Fruit fly (Drosophila melanogaster) whole organism, embryonic: Measurements from ENCODE around the gene Slu7.

ENCODE experiments used
- Antp ChIP-seq: fragments of 200-800 bp; sonication (Bioruptor generic); optimal IDR thresholded peaks from 3 replicates; lab custom pipeline; 2016; ENCODE audit warnings: missing biosample characterization, missing genetic modification characterization
- CG11456 ChIP-seq: fragments of 200-800 bp; sonication (Bioruptor generic); IDR thresholded peaks from 3 replicates; pipeline ENCODE4 v1.3.6; 2022; ENCODE audit warnings: missing biosample characterization, missing genetic modification characterization
- CG11696 ChIP-seq: fragments of 200-800 bp; sonication (Bioruptor generic); IDR thresholded peaks from 2 replicates; pipeline ENCODE4 v1.3.6; 2022; ENCODE audit warnings: missing biosample characterization, missing genetic modification characterization
- CG13424 ChIP-seq: fragments of 200-800 bp; sonication (Bioruptor generic); optimal IDR thresholded peaks from 2 replicates; lab custom pipeline; 2019; ENCODE audit warnings: missing biosample characterization, mild to moderate bottlenecking, missing genetic modification characterization, moderate library complexity
- CG17385 ChIP-seq: fragments of 200-800 bp; sonication (Bioruptor generic); optimal IDR thresholded peaks from 3 replicates; lab custom pipeline; 2018; ENCODE audit warnings: missing biosample characterization, mild to moderate bottlenecking, missing genetic modification characterization
- CG2129 ChIP-seq: fragments of 200-800 bp; sonication (Bioruptor generic); IDR thresholded peaks from 2 replicates; pipeline ENCODE4 v1.3.6; 2022; ENCODE audit warnings: missing biosample characterization, missing genetic modification characterization; ENCODE audit not compliant: partially characterized antibody
- CG30020 ChIP-seq: fragments of 200-800 bp; optimal IDR thresholded peaks from 2 replicates; lab custom pipeline; 2019; ENCODE audit warnings: missing biosample characterization, mild to moderate bottlenecking, missing genetic modification characterization, moderate library complexity
- CG4617 ChIP-seq: fragments of 200-800 bp; sonication (Bioruptor generic); optimal IDR thresholded peaks from 3 replicates; lab custom pipeline; 2016; ENCODE audit warnings: missing biosample characterization, missing genetic modification characterization, borderline replicate concordance
- CG6791 ChIP-seq: fragments of 200-800 bp; sonication (Bioruptor generic); IDR thresholded peaks from 3 replicates; pipeline ENCODE4 v1.3.6; 2022; ENCODE audit warnings: missing biosample characterization, missing genetic modification characterization; ENCODE audit not compliant: partially characterized antibody
- CG7271 ChIP-seq: fragments of 200-800 bp; sonication (Bioruptor generic); optimal IDR thresholded peaks from 2 replicates; lab custom pipeline; 2018; ENCODE audit warnings: missing biosample characterization, mild to moderate bottlenecking, missing genetic modification characterization, moderate library complexity
- CG8281 ChIP-seq: fragments of 200-800 bp; sonication (Bioruptor generic); optimal IDR thresholded peaks from 2 replicates; lab custom pipeline; 2018; ENCODE audit warnings: missing biosample characterization, mild to moderate bottlenecking, missing genetic modification characterization, moderate library complexity
- CG9437 ChIP-seq: fragments of 200-800 bp; sonication (Bioruptor generic); optimal IDR thresholded peaks from 2 replicates; lab custom pipeline; 2018; ENCODE audit warnings: missing biosample characterization, mild to moderate bottlenecking, missing genetic modification characterization
- CG9609 ChIP-seq: fragments of 200-800 bp; sonication (Bioruptor generic); optimal IDR thresholded peaks from 3 replicates; lab custom pipeline; 2016; ENCODE audit warnings: missing biosample characterization, missing genetic modification characterization
- Camta ChIP-seq: fragments of 200-800 bp; sonication (Bioruptor generic); optimal IDR thresholded peaks from 2 replicates; lab custom pipeline; 2016; ENCODE audit warnings: missing biosample characterization, missing genetic modification characterization
- Dad ChIP-seq: fragments of 200-800 bp; sonication (Bioruptor generic); optimal IDR thresholded peaks from 3 replicates; lab custom pipeline; 2016; ENCODE audit warnings: missing biosample characterization, missing genetic modification characterization
- Doc3 ChIP-seq: fragments of 200-800 bp; sonication (Bioruptor generic); IDR thresholded peaks from 3 replicates; pipeline ENCODE4 v1.3.6; 2022; ENCODE audit warnings: missing biosample characterization, missing genetic modification characterization; ENCODE audit not compliant: partially characterized antibody
- Ets97D ChIP-seq: fragments of 200-800 bp; sonication (Bioruptor generic); optimal IDR thresholded peaks from 3 replicates; lab custom pipeline; 2016; ENCODE audit warnings: missing biosample characterization, missing genetic modification characterization
- HLH54F ChIP-seq: fragments of 200-800 bp; sonication (Bioruptor generic); optimal IDR thresholded peaks from 3 replicates; lab custom pipeline; 2016; ENCODE audit warnings: missing biosample characterization, missing genetic modification characterization
- Hr3 ChIP-seq: fragments of 200-800 bp; sonication (Bioruptor generic); optimal IDR thresholded peaks from 3 replicates; lab custom pipeline; 2016; ENCODE audit warnings: missing biosample characterization, missing genetic modification characterization
- Hr39 ChIP-seq: fragments of >200 bp; optimal IDR thresholded peaks from 2 replicates; lab custom pipeline; 2017
- Kr ChIP-seq: fragments of 200-800 bp; sonication (Bioruptor generic); optimal IDR thresholded peaks from 2 replicates; lab custom pipeline; 2017; ENCODE audit warnings: missing biosample characterization, mild to moderate bottlenecking, missing genetic modification characterization
- Med ChIP-seq: fragments of 200-800 bp; sonication (Bioruptor generic); peaks from one replicate; lab custom pipeline; 2016; ENCODE audit warnings: missing biosample characterization, missing genetic modification characterization, mild to moderate bottlenecking, inconsistent platforms, moderate library complexity
- Myb ChIP-seq: fragments of 200-800 bp; sonication (Bioruptor generic); optimal IDR thresholded peaks from 2 replicates; lab custom pipeline; 2016; ENCODE audit warnings: missing biosample characterization, missing genetic modification characterization
- Nf-YB ChIP-seq: fragments of 200-800 bp; sonication (Bioruptor generic); optimal IDR thresholded peaks from 3 replicates; lab custom pipeline; 2019; ENCODE audit warnings: missing biosample characterization, mild to moderate bottlenecking, missing genetic modification characterization, moderate library complexity
- Sin3A ChIP-seq: fragments of >200 bp; optimal IDR thresholded peaks from 2 replicates; lab custom pipeline; 2018
- Sry-δ ChIP-seq: fragments of 200-800 bp; sonication (Bioruptor generic); optimal IDR thresholded peaks from 2 replicates; lab custom pipeline; 2016; ENCODE audit warnings: missing biosample characterization, missing genetic modification characterization
- ac ChIP-seq: fragments of 200-800 bp; sonication (Bioruptor generic); optimal IDR thresholded peaks from 3 replicates; lab custom pipeline; 2017; ENCODE audit warnings: missing biosample characterization, mild to moderate bottlenecking, missing genetic modification characterization
- amos ChIP-seq: fragments of 200-800 bp; sonication (Bioruptor generic); IDR thresholded peaks from 2 replicates; pipeline ENCODE4 v1.3.6; 2022; ENCODE audit warnings: missing biosample characterization, missing genetic modification characterization; ENCODE audit not compliant: partially characterized antibody
- bigmax ChIP-seq: fragments of 200-800 bp; sonication (Bioruptor generic); optimal IDR thresholded peaks from 2 replicates; lab custom pipeline; 2018; ENCODE audit warnings: missing biosample characterization, mild to moderate bottlenecking, missing genetic modification characterization
- br ChIP-seq: fragments of >200 bp; optimal IDR thresholded peaks from 2 replicates; lab custom pipeline; 2017
- cad ChIP-seq: fragments of >200 bp; optimal IDR thresholded peaks from 2 replicates; lab custom pipeline; 2017; ENCODE audit warnings: missing biosample characterization, missing genetic modification characterization
- crc ChIP-seq: fragments of 200-800 bp; sonication (Bioruptor generic); optimal IDR thresholded peaks from 2 replicates; lab custom pipeline; 2016; ENCODE audit warnings: missing biosample characterization, missing genetic modification characterization
- esg ChIP-seq: fragments of 200-800 bp; sonication (Bioruptor generic); conservative IDR thresholded peaks from 2 replicates; pipeline ENCODE4 v1.3.6; 2022; ENCODE audit warnings: missing biosample characterization, missing genetic modification characterization
- fu2 ChIP-seq: fragments of 200-800 bp; sonication (Bioruptor generic); optimal IDR thresholded peaks from 2 replicates; lab custom pipeline; 2016; ENCODE audit warnings: missing biosample characterization, missing genetic modification characterization
- gce ChIP-seq: fragments of 200-800 bp; sonication (Bioruptor generic); IDR thresholded peaks from 3 replicates; pipeline ENCODE4 v1.3.6; 2022; ENCODE audit warnings: missing biosample characterization, missing genetic modification characterization
- gsb-n ChIP-seq: fragments of 200-800 bp; sonication (Bioruptor generic); optimal IDR thresholded peaks from 3 replicates; lab custom pipeline; 2018; ENCODE audit warnings: missing biosample characterization, mild to moderate bottlenecking, missing genetic modification characterization
- jumu ChIP-seq: fragments of 200-800 bp; sonication (Bioruptor generic); optimal IDR thresholded peaks from 3 replicates; lab custom pipeline; 2016; ENCODE audit warnings: missing biosample characterization, missing genetic modification characterization
- kni ChIP-seq: fragments of 200-800 bp; sonication (Bioruptor generic); optimal IDR thresholded peaks from 3 replicates; lab custom pipeline; 2017; ENCODE audit warnings: mild to moderate bottlenecking, missing biosample characterization, missing genetic modification reagents, missing genetic modification characterization
- mirr ChIP-seq: fragments of 200-800 bp; sonication (Bioruptor generic); optimal IDR thresholded peaks from 3 replicates; lab custom pipeline; 2018; ENCODE audit warnings: missing biosample characterization, mild to moderate bottlenecking, missing genetic modification characterization
- nmo ChIP-seq: fragments of 200-800 bp; sonication (Bioruptor generic); optimal IDR thresholded peaks from 2 replicates; lab custom pipeline; 2018; ENCODE audit warnings: missing biosample characterization, mild to moderate bottlenecking, missing genetic modification characterization, moderate library complexity
- oc ChIP-seq: fragments of 200-800 bp; sonication (Bioruptor generic); optimal IDR thresholded peaks from 2 replicates; lab custom pipeline; 2018; ENCODE audit warnings: missing biosample characterization, mild to moderate bottlenecking, missing genetic modification characterization, moderate library complexity
- pzg ChIP-seq: fragments of 200-800 bp; sonication (Bioruptor generic); optimal IDR thresholded peaks from 3 replicates; lab custom pipeline; 2018; ENCODE audit warnings: missing biosample characterization, mild to moderate bottlenecking, missing genetic modification characterization, moderate library complexity
- sc ChIP-seq, 3 experiments: fragments of >200 bp in 2 of 3; fragments of 200-800 bp in 1 of 3; sonication (Bioruptor generic) in 1 of 3; optimal IDR thresholded peaks; 2 replicates in 2 of 3; 3 replicates in 1 of 3; lab custom pipeline; 2017; ENCODE audit warnings: mild to moderate bottlenecking in 1 of 3, missing biosample characterization in 1 of 3, missing genetic modification characterization in 1 of 3, missing genetic modification reagents in 1 of 3
- shn ChIP-seq: fragments of 200-800 bp; sonication (Bioruptor generic); optimal IDR thresholded peaks from 3 replicates; lab custom pipeline; 2016; ENCODE audit warnings: missing biosample characterization, missing genetic modification characterization
- slbo ChIP-seq: fragments of 200-800 bp; sonication (Bioruptor generic); IDR thresholded peaks from 2 replicates; pipeline ENCODE4 v1.3.6; 2022; ENCODE audit warnings: missing biosample characterization, missing genetic modification characterization
- slp2 ChIP-seq: fragments of 200-800 bp; sonication (Bioruptor generic); optimal IDR thresholded peaks from 2 replicates; lab custom pipeline; 2016; ENCODE audit warnings: missing biosample characterization, missing genetic modification characterization
- ssp ChIP-seq: fragments of 200-800 bp; sonication (Bioruptor generic); IDR thresholded peaks from 2 replicates; pipeline ENCODE4 v1.3.6; 2022; ENCODE audit warnings: missing biosample characterization, missing genetic modification characterization
- tgo ChIP-seq: fragments of 200-800 bp; sonication (Bioruptor generic); IDR thresholded peaks from 3 replicates; pipeline ENCODE4 v1.3.6; 2022; ENCODE audit warnings: missing biosample characterization, missing genetic modification characterization
- trh ChIP-seq: fragments of 200-800 bp; sonication (Bioruptor generic); optimal IDR thresholded peaks from 2 replicates; lab custom pipeline; 2016; ENCODE audit warnings: missing biosample characterization, missing genetic modification characterization

Gene Slu7

DNA sequence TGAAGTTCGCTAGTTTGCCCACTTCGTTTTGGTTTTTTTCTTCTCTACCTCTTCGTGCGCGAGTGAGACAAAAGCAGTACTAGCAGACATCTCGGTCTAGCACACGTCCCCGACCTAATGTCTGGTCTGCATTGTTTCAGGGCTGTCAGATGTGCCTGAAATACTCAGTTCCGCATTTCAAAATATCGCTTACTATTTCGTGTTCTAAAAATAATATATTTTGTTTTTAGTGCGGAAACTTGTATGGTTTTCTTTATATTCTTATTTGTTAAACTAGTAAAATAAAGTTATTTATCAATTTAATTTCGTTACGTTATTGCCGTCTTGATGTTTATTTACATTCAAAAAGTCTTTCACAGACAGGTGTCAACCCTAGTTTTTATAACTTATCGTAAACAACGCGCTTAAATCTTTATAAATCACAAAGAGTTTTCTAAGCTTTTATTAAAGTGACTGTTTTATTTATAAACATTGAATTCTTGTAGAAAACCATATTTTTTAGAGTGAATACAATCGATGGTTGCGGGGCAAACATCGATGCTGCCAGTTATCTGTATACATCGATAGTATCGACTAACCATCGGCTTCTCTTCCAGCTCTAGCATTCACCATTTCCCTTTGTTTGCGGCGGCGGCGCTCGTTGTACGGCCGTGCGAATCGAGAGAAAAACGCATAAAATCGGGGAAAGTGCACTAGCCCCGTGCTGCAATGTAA, 24.5 kb upstream of the Slu7 start (continued):
- TF ChIP-seq CG4617 (GFP tag; lab: Kevin White, UChicago) (peak; percentile 77), CG17385 (GFP tag; lab: Kevin White, UChicago) (peak; percentile 74), gce (GFP tag; lab: Robert Waterston, UW) (no peak), tgo (GFP tag; lab: Robert Waterston, UW) (no peak), Med (peak; percentile 89), shn (GFP tag; lab: Kevin White, UChicago) (peak; percentile 56), CG8281 (tag; lab: Kevin White, UChicago) (peak; percentile 44), fu2 (GFP tag; lab: Kevin White, UChicago) (peak; percentile 37), CG2129 (GFP tag; lab: Robert Waterston, UW) (no peak), Nf-YB (GFP tag; lab: Kevin White, UChicago) (peak; percentile 27), br (lab: Kevin White, UChicago) (no peak), CG30020 (tag; lab: Kevin White, UChicago) (peak; percentile 36)
- TF ChIP-seq, all 482 proteins: peak for 230

DNA sequence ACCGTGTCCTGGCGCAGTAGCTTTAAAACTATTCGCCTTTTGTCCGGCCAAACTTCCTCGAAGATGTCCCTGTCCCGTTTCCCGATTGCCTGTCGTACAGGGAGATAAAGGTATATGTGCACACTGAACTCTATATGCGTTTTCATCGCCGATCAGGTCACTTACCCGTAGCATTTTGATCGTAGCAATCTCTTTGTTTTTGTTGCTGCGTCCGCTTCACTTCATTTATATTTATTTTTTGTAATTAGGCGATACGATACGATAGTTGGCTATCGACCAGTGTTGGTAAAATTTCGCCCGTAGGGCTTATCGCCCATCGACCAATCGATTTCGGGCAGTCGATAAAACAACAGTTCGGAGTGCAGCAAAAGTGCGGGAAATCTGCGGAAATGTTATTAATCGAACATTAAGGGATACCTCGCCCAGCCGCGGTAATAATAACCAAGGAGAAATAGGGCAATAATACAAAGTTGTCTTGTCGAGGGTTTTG, 23.9 kb upstream of the Slu7 start, which contains the start of the genes Cul5 and Bicra:
Gene Cul5, minus strand, starts transcription at position 259 of the 490 bp plus-strand sequence.
Gene Bicra, plus strand, starts transcription at position 324 of the 490 bp plus-strand sequence.
- TF ChIP-seq Myb (GFP tag; lab: Kevin White, UChicago) = peak; percentile 26
- TF ChIP-seq CG11456 = peak; percentile 3; the same call in 1 of the 3 replicates
- TF ChIP-seq Hr3 = no peak
- TF ChIP-seq oc (tag; lab: Kevin White, UChicago) = no peak
- TF ChIP-seq slp2 (GFP tag; lab: Kevin White, UChicago) = no peak
- TF ChIP-seq esg (GFP tag; lab: Robert Waterston, UW) = no peak
- TF ChIP-seq Doc3 = peak; percentile 81; the same call in 2 of the 3 replicates
- no peak for TF ChIP-seq kni (GFP tag; lab: Kevin White, UChicago)
- peak; percentile 86 for TF ChIP-seq pzg (GFP tag; lab: Kevin White, UChicago)
- TF ChIP-seq cad = no peak
- TF ChIP-seq mirr (GFP tag; lab: Kevin White, UChicago) = peak; percentile 4
- TF ChIP-seq CG9437 (GFP tag; lab: Kevin White, UChicago) = no peak
- TF ChIP-seq Camta (GFP tag; lab: Kevin White, UChicago) = no peak
- no peak for TF ChIP-seq ssp
- peak; percentile 16 for TF ChIP-seq Ets97D (GFP tag; lab: Kevin White, UChicago)
- no peak for TF ChIP-seq trh (GFP tag; lab: Kevin White, UChicago)
- peak; percentile 92 for TF ChIP-seq CG6791 (GFP tag; lab: Robert Waterston, UW)
- TF ChIP-seq CG7271 (tag; lab: Kevin White, UChicago) = no peak
- no peak for TF ChIP-seq nmo
- peak; percentile 3 for TF ChIP-seq Antp
- peak; percentile 95 for TF ChIP-seq amos (GFP tag; lab: Robert Waterston, UW)
- TF ChIP-seq jumu (GFP tag; lab: Kevin White, UChicago) = no peak
- TF ChIP-seq bigmax = no peak
- no peak for TF ChIP-seq HLH54F (GFP tag; lab: Kevin White, UChicago)
- TF ChIP-seq Sry-δ = peak; percentile 80
- TF ChIP-seq Kr = no peak
- no peak for TF ChIP-seq slbo (GFP tag; lab: Robert Waterston, UW)
- no peak for TF ChIP-seq Hr39 (lab: Kevin White, UChicago)
- no peak for TF ChIP-seq sc (optimal IDR thresholded peaks at IDR 0.05; lab: Kevin White, UChicago)
- TF ChIP-seq sc (GFP tag; optimal IDR thresholded peaks at IDR 0.05; lab: Kevin White, UChicago) = no peak
- no peak for TF ChIP-seq crc (GFP tag; lab: Kevin White, UChicago)
- TF ChIP-seq CG9609 (GFP tag; lab: Kevin White, UChicago) = no peak
- TF ChIP-seq ac = no peak
- no peak for TF ChIP-seq CG13424 (tag; lab: Kevin White, UChicago)
- TF ChIP-seq Sin3A (lab: Kevin White, UChicago) = peak; percentile 84
- TF ChIP-seq CG11696 (GFP tag; lab: Robert Waterston, UW) = no peak
- no peak for TF ChIP-seq gsb-n (tag; lab: Kevin White, UChicago)
- TF ChIP-seq Dad = no peak
